Worm (Caenorhabditis elegans): ENCODE data around the gene F26F2.11.
A peak's percentile ranks its signal among the peaks of the same experiment; 100 is the strongest.

Gene F26F2.11

DNA sequence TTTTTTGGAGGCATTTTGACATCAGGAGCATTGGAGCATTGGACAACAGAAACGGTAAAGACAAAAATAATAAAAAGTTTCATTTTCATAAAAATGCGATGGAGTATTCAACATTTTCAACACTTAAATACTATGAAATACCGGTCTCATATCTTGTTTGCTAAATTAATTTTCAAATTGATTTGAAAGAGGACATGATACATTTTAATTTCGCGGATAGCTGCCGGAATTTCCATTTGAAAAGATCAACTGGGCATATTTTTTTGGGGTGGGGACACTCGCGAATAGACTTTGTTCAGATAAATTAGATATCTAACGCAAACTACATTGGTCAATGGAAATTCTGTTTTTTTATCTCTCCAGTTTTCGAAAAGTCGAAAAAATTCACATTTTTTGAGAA, 807 bp downstream of the F26F2.11 start, which contains the start of gene F26F2.10:
TSS of gene F26F2.10 (minus strand) at position 101 of the 400 bp plus-strand sequence.
- TF ChIP-seq blmp-1 (tag; optimal IDR thresholded peaks at IDR 0.05; ENCODE audit: insufficient read depth) = no peak
- TF ChIP-seq elt-1 (tag; optimal IDR thresholded peaks at IDR 0.05) = no peak
- TF ChIP-seq nhr-11 (tag; optimal IDR thresholded peaks at IDR 0.05) = no peak
- TF ChIP-seq lin-39 (tag; optimal IDR thresholded peaks at IDR 0.05) = no peak
- TF ChIP-seq fos-1 (tag; optimal IDR thresholded peaks at IDR 0.05) = no peak
- TF ChIP-seq Y55F3AM.14 (GFP tag; optimal IDR thresholded peaks at IDR 0.05) = no peak
- TF ChIP-seq elt-3 (tag; optimal IDR thresholded peaks at IDR 0.05) = no peak
- TF ChIP-seq unc-39 (tag; optimal IDR thresholded peaks at IDR 0.05) = no peak
- no peak for TF ChIP-seq nhr-25 (tag; optimal IDR thresholded peaks at IDR 0.05)
- TF ChIP-seq dmd-4 (tag; optimal IDR thresholded peaks at IDR 0.05) = no peak
- no peak for TF ChIP-seq nhr-21 (tag; optimal IDR thresholded peaks at IDR 0.05)
- TF ChIP-seq lin-13 (GFP tag; optimal IDR thresholded peaks at IDR 0.05) = no peak
- TF ChIP-seq nhr-10 (tag; optimal IDR thresholded peaks at IDR 0.05) = no peak
- no peak for TF ChIP-seq ztf-11 (tag; optimal IDR thresholded peaks at IDR 0.05)
- TF ChIP-seq ztf-1 (GFP tag; conservative IDR thresholded peaks at IDR 0.05) = no peak
- no peak for TF ChIP-seq zag-1 (tag; optimal IDR thresholded peaks at IDR 0.05)
- no peak for TF ChIP-seq mbf-1 (tag; optimal IDR thresholded peaks at IDR 0.05)

DNA sequence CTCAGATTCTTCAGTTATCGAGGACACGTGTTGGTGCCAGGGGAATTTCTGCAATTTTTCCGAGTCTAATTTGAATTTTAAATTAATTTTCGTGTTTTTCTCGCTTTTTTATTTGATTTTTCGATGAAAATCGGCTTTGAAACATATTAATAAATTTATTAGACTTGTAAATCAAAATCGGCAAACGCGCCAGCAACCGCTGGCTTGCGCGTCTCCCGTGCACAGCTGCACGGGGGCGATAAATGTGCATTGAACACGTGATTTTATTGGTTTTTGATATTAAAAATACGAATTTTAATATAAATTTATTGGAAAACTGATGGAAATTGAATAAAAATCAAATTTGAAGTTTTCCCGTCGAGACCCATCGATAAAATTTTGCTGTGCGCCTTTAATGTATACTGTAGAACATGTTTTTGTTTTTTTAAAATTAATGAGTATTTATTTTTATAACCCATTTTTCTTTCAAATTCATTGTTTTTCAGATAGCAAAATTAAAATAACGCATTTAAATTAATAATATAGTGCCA, 15.0 kb downstream of the F26F2.11 start, which contains the start of gene F26F2.7:
TSS of gene F26F2.7 (plus strand) at position 480 of the 530 bp plus-strand sequence.
- TF ChIP-seq sem-4 (tag; optimal IDR thresholded peaks at IDR 0.05) (peak; percentile 71), dmd-4 (tag; optimal IDR thresholded peaks at IDR 0.05) (peak; percentile 29), elt-1 (tag; optimal IDR thresholded peaks at IDR 0.05) (no peak), R02D3.7 (tag; optimal IDR thresholded peaks at IDR 0.05) (peak; percentile 21), ztf-4 (tag; optimal IDR thresholded peaks at IDR 0.05) (peak; percentile 61), fos-1 (tag; optimal IDR thresholded peaks at IDR 0.05) (peak; percentile 45), Y55F3AM.14 (GFP tag; optimal IDR thresholded peaks at IDR 0.05) (no peak), nhr-21 (tag; optimal IDR thresholded peaks at IDR 0.05) (peak; percentile 58), nhr-12 (tag; optimal IDR thresholded peaks at IDR 0.05) (no peak), gmeb-1 (tag; optimal IDR thresholded peaks at IDR 0.05) (peak; percentile 80), lsy-2 (tag; optimal IDR thresholded peaks at IDR 0.05) (peak; percentile 82 to 93), elt-3 (tag; optimal IDR thresholded peaks at IDR 0.05) (no peak), peb-1 (tag; optimal IDR thresholded peaks at IDR 0.05) (no peak), lin-13 (GFP tag; optimal IDR thresholded peaks at IDR 0.05) (peak; percentile 85), mab-5 (tag; optimal IDR thresholded peaks at IDR 0.05) (peak; percentile 61), nhr-237 (tag; optimal IDR thresholded peaks at IDR 0.05) (no peak), crh-2 (tag; optimal IDR thresholded peaks at IDR 0.05) (peak; percentile 88), C34F6.9 (tag; optimal IDR thresholded peaks at IDR 0.05) (peak; percentile 94), lin-39 (tag; optimal IDR thresholded peaks at IDR 0.05) (no peak), egl-27 (tag; optimal IDR thresholded peaks at IDR 0.05) (peak; percentile 21), lin-11 (tag; optimal IDR thresholded peaks at IDR 0.05) (peak; percentile 75), mdl-1 (tag; optimal IDR thresholded peaks at IDR 0.05) (peak; percentile 30 to 45), F13H6.1 (tag; optimal IDR thresholded peaks at IDR 0.05) (peak; percentile 68), zag-1 (tag; optimal IDR thresholded peaks at IDR 0.05) (peak; percentile 34), unc-55 (GFP tag; optimal IDR thresholded peaks at IDR 0.05) (peak; percentile 75), unc-39 (tag; optimal IDR thresholded peaks at IDR 0.05) (no peak), sma-3 (GFP tag; optimal IDR thresholded peaks at IDR 0.05) (peak; percentile 80), snpc-4 (tag; optimal IDR thresholded peaks at IDR 0.05) (peak; percentile 43)

DNA sequence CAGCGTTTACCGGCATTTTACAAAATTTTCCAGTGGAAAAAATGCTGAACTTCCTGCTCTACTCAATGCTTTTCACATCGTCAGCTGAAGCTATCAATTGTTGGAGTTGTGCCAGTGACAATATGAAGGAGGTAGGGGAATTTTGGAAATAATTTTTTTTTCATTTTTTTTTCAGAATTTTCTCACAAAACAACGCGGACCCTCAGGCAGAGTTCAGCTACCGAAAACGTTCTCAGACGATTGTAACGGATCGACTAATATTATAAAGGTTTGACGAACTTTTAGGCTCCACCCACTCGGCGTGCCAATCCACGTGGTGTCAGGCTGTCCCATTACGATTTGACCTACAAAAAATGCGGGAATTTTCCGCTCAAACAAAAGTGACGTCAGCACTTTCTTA, 16.0 kb downstream of the F26F2.11 start, which contains the start of gene F26F2.8:
TSS of gene F26F2.8 (plus strand) at position 13 of the 400 bp plus-strand sequence.
- TF ChIP-seq ztf-4 (tag; optimal IDR thresholded peaks at IDR 0.05) = no peak
- no peak for TF ChIP-seq lin-11 (tag; optimal IDR thresholded peaks at IDR 0.05)
- no peak for TF ChIP-seq nhr-12 (tag; optimal IDR thresholded peaks at IDR 0.05)

DNA sequence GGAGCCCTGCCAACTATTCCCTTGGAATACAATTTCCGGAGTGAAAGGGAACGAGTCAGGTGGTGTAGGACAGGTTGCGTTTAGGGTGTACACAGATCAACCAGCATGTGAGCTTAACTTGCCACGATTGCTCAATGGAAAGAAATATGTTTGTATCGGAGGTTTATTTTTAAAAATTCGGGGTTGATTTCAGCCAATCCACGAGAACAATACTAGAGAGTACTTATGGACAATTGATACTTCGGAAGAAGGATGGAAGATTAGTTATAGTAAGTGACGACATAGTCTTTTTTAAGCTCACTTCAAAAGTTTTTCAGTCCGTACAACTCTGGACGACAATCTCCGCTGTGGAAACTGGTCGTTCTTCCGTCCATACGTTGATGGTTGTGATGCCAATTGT, 20.7 kb downstream of the F26F2.11 start:
- TF ChIP-seq ztf-11 (tag; optimal IDR thresholded peaks at IDR 0.05) (no peak), lin-13 (GFP tag; optimal IDR thresholded peaks at IDR 0.05) (no peak), nhr-21 (tag; optimal IDR thresholded peaks at IDR 0.05) (no peak), alr-1 (tag; optimal IDR thresholded peaks at IDR 0.05) (no peak)

All from whole organism, L2 larva.